Fruit fly (Drosophila melanogaster) whole organism, embryonic: ENCODE results near the gene CG34148.

Experiments used
- Awh ChIP-seq: fragments of 200-800 bp; sonication (Bioruptor generic); IDR thresholded peaks from 2 replicates; pipeline ENCODE4, ENCODE4 v1.3.6; 2022; ENCODE audit warnings: missing biosample characterization, missing genetic modification characterization
- Blimp-1 ChIP-seq: fragments of 200-800 bp; sonication (Bioruptor generic); optimal IDR thresholded peaks from 3 replicates; lab custom pipeline; 2018; ENCODE audit warnings: missing biosample characterization, missing genetic modification characterization, mild to moderate bottlenecking, moderate library complexity, missing genetic modification reagents
- CG10147 ChIP-seq: fragments of 200-800 bp; sonication (Bioruptor generic); optimal IDR thresholded peaks from 2 replicates; lab custom pipeline; 2019; ENCODE audit warnings: missing biosample characterization, mild to moderate bottlenecking, missing genetic modification characterization, moderate library complexity
- CG11695 ChIP-seq: fragments of 200-800 bp; sonication (Bioruptor generic); IDR thresholded peaks from 3 replicates; pipeline ENCODE4 v1.3.6; 2022; ENCODE audit warnings: missing biosample characterization, missing genetic modification characterization
- CG11723 ChIP-seq: fragments of 200-800 bp; sonication (Bioruptor generic); optimal IDR thresholded peaks from 2 replicates; lab custom pipeline; 2017; ENCODE audit warnings: missing biosample characterization, mild to moderate bottlenecking, missing genetic modification characterization
- CG14710 ChIP-seq: fragments of 200-800 bp; sonication (Bioruptor generic); optimal IDR thresholded peaks from 3 replicates; lab custom pipeline; 2019; ENCODE audit warnings: missing biosample characterization, mild to moderate bottlenecking, missing genetic modification characterization, moderate library complexity
- CG15479 ChIP-seq: fragments of 200-800 bp; sonication (Bioruptor generic); optimal IDR thresholded peaks from 3 replicates; lab custom pipeline; 2019; ENCODE audit warnings: missing biosample characterization, mild to moderate bottlenecking, missing genetic modification characterization, moderate library complexity
- CG1602 ChIP-seq: fragments of 200-800 bp; sonication (Bioruptor generic); optimal IDR thresholded peaks from 3 replicates; lab custom pipeline; 2016; ENCODE audit warnings: missing biosample characterization, missing genetic modification characterization
- CG2712 ChIP-seq: fragments of 200-800 bp; optimal IDR thresholded peaks from 3 replicates; lab custom pipeline; 2019; ENCODE audit warnings: missing biosample characterization, mild to moderate bottlenecking, missing genetic modification characterization, moderate library complexity
- CG31224 ChIP-seq: fragments of 200-800 bp; sonication (Bioruptor generic); IDR thresholded peaks from 2 replicates; pipeline ENCODE4 v1.3.6; 2022; ENCODE audit warnings: missing biosample characterization, missing genetic modification characterization
- CG3281 ChIP-seq: fragments of 200-800 bp; sonication (Bioruptor generic); optimal IDR thresholded peaks from 3 replicates; lab custom pipeline; 2017; ENCODE audit warnings: missing biosample characterization, mild to moderate bottlenecking, missing genetic modification characterization
- CG34376 ChIP-seq: fragments of 200-800 bp; sonication (Bioruptor generic); optimal IDR thresholded peaks from 2 replicates; lab custom pipeline; 2018; ENCODE audit warnings: missing biosample characterization, mild to moderate bottlenecking, missing genetic modification characterization
- CG34422 ChIP-seq: fragments of 200-800 bp; sonication (Bioruptor generic); IDR thresholded peaks from 3 replicates; pipeline ENCODE4 v1.3.6; 2022; ENCODE audit warnings: missing biosample characterization, missing genetic modification characterization
- CG8089 ChIP-seq: fragments of 200-800 bp; sonication (Bioruptor generic); optimal IDR thresholded peaks from 3 replicates; lab custom pipeline; 2016; ENCODE audit warnings: missing biosample characterization, missing genetic modification characterization
- CG8290 ChIP-seq, 3 experiments: fragments of 200-800 bp; sonication (Bioruptor generic); optimal IDR thresholded peaks; 2 replicates each; lab custom pipeline; 2016 to 2019; ENCODE audit warnings: missing biosample characterization in 3 of 3, missing genetic modification characterization in 3 of 3, mild to moderate bottlenecking in 2 of 3, moderate library complexity in 1 of 3
- ERR ChIP-seq: fragments of 200-800 bp; sonication (Bioruptor generic); optimal IDR thresholded peaks from 2 replicates; lab custom pipeline; 2016; ENCODE audit warnings: missing biosample characterization, missing genetic modification characterization
- Fer1 ChIP-seq: fragments of 200-800 bp; sonication (Bioruptor generic); optimal IDR thresholded peaks from 2 replicates; lab custom pipeline; 2017; ENCODE audit warnings: missing biosample characterization, mild to moderate bottlenecking, missing genetic modification characterization
- Gsc ChIP-seq: fragments of 200-800 bp; sonication (Bioruptor generic); IDR thresholded peaks from 2 replicates; pipeline ENCODE4 v1.3.6; 2022; ENCODE audit warnings: missing biosample characterization, missing genetic modification characterization
- Gug ChIP-seq: fragments of 200-800 bp; sonication (Bioruptor generic); IDR thresholded peaks from 4 replicates; pipeline ENCODE4 v1.3.6; 2022; ENCODE audit warnings: missing biosample characterization, missing genetic modification characterization
- Max ChIP-seq: fragments of 200-800 bp; sonication (Bioruptor generic); optimal IDR thresholded peaks from 2 replicates; lab custom pipeline; 2016; ENCODE audit warnings: missing biosample characterization, mild to moderate bottlenecking, missing genetic modification characterization
- Neu2 ChIP-seq: fragments of 200-800 bp; sonication (Bioruptor generic); optimal IDR thresholded peaks from 3 replicates; lab custom pipeline; 2016; ENCODE audit warnings: missing biosample characterization, missing genetic modification characterization, borderline replicate concordance
- abd-A ChIP-seq: fragments of 200-800 bp; sonication (Bioruptor generic); optimal IDR thresholded peaks from 3 replicates; lab custom pipeline; 2019; ENCODE audit warnings: missing biosample characterization, mild to moderate bottlenecking, missing genetic modification characterization, moderate library complexity
- amos ChIP-seq: fragments of 200-800 bp; sonication (Bioruptor generic); IDR thresholded peaks from 2 replicates; pipeline ENCODE4 v1.3.6; 2022; ENCODE audit warnings: missing biosample characterization, missing genetic modification characterization; ENCODE audit not compliant: partially characterized antibody
- bigmax ChIP-seq: fragments of 200-800 bp; sonication (Bioruptor generic); optimal IDR thresholded peaks from 2 replicates; lab custom pipeline; 2018; ENCODE audit warnings: missing biosample characterization, mild to moderate bottlenecking, missing genetic modification characterization
- cato ChIP-seq: fragments of 200-800 bp; sonication (Bioruptor generic); optimal IDR thresholded peaks from 2 replicates; lab custom pipeline; 2016; ENCODE audit warnings: missing biosample characterization, missing genetic modification characterization, borderline replicate concordance
- caup ChIP-seq: fragments of 200-800 bp; sonication (Bioruptor generic); optimal IDR thresholded peaks from 3 replicates; lab custom pipeline; 2017; ENCODE audit warnings: missing biosample characterization, mild to moderate bottlenecking, missing genetic modification characterization, moderate library complexity; ENCODE audit not compliant: severe bottlenecking
- crp ChIP-seq, 2 experiments: fragments of 200-800 bp; sonication (Bioruptor generic); optimal IDR thresholded peaks; 2 replicates in 1 of 2; 3 replicates in 1 of 2; lab custom pipeline; 2017; ENCODE audit warnings: missing biosample characterization in 2 of 2, missing genetic modification characterization in 2 of 2, mild to moderate bottlenecking in 1 of 2, moderate library complexity in 1 of 2
- cwo ChIP-seq: fragments of 200-800 bp; sonication (Bioruptor generic); optimal IDR thresholded peaks from 3 replicates; lab custom pipeline; 2017; ENCODE audit warnings: missing biosample characterization, missing genetic modification characterization, mild to moderate bottlenecking, moderate library complexity, missing genetic modification reagents
- ems ChIP-seq: fragments of 200-800 bp; sonication (Bioruptor generic); optimal IDR thresholded peaks from 3 replicates; lab custom pipeline; 2016; ENCODE audit warnings: missing biosample characterization, missing genetic modification characterization
- exex ChIP-seq: fragments of 200-800 bp; sonication (Bioruptor generic); optimal IDR thresholded peaks from 4 replicates; lab custom pipeline; 2018; ENCODE audit warnings: missing biosample characterization, mild to moderate bottlenecking, missing genetic modification characterization, moderate library complexity
- fd3F ChIP-seq: fragments of 200-800 bp; sonication (Bioruptor generic); optimal IDR thresholded peaks from 2 replicates; lab custom pipeline; 2018; ENCODE audit warnings: missing biosample characterization, mild to moderate bottlenecking, missing genetic modification characterization, moderate library complexity
- insv ChIP-seq, 2 experiments: fragments of 200-800 bp; sonication (Bioruptor generic); optimal IDR thresholded peaks; 3 replicates each; lab custom pipeline; 2016 to 2018; ENCODE audit warnings: missing biosample characterization in 2 of 2, missing genetic modification characterization in 2 of 2
- jing ChIP-seq: fragments of 200-800 bp; sonication (Bioruptor generic); optimal IDR thresholded peaks from 2 replicates; lab custom pipeline; 2018; ENCODE audit warnings: missing biosample characterization, mild to moderate bottlenecking, missing genetic modification characterization
- lmd ChIP-seq: fragments of 200-800 bp; sonication (Bioruptor generic); IDR thresholded peaks from 2 replicates; pipeline ENCODE4 v1.3.6; 2022; ENCODE audit warnings: missing biosample characterization, missing genetic modification characterization
- nau ChIP-seq: fragments of 200-800 bp; sonication (Bioruptor generic); optimal IDR thresholded peaks from 3 replicates; lab custom pipeline; 2017; ENCODE audit warnings: missing biosample characterization, mild to moderate bottlenecking, missing genetic modification characterization, missing genetic modification reagents
- nerfin-1 ChIP-seq: fragments of 200-800 bp; sonication (Bioruptor generic); optimal IDR thresholded peaks from 3 replicates; lab custom pipeline; 2019; ENCODE audit warnings: missing biosample characterization, mild to moderate bottlenecking, missing genetic modification characterization, moderate library complexity
- nerfin-2 ChIP-seq: fragments of 200-800 bp; sonication (Bioruptor generic); IDR thresholded peaks from 2 replicates; pipeline ENCODE4 v1.3.6; 2022; ENCODE audit warnings: missing biosample characterization, missing genetic modification characterization; ENCODE audit not compliant: partially characterized antibody
- nmo ChIP-seq: fragments of 200-800 bp; sonication (Bioruptor generic); optimal IDR thresholded peaks from 2 replicates; lab custom pipeline; 2018; ENCODE audit warnings: missing biosample characterization, mild to moderate bottlenecking, missing genetic modification characterization, moderate library complexity
- nom ChIP-seq: fragments of 200-800 bp; sonication (Bioruptor generic); optimal IDR thresholded peaks from 2 replicates; lab custom pipeline; 2017; ENCODE audit warnings: missing biosample characterization, missing genetic modification characterization, mild to moderate bottlenecking, moderate library complexity, missing genetic modification reagents
- pan ChIP-seq, 4 experiments: fragments of >200 bp in 3 of 4; fragments of 200-800 bp in 1 of 4; sonication (Bioruptor generic) in 1 of 4; optimal IDR thresholded peaks in 3 of 4; IDR thresholded peaks in 1 of 4; 2 replicates each; pipeline versions ENCODE4 v1.3.6 to Lab custom; 2017 to 2022; ENCODE audit warnings: missing biosample characterization in 2 of 4, missing genetic modification characterization in 2 of 4, mixed read lengths in 1 of 4
- peb ChIP-seq: fragments of 200-800 bp; sonication (Bioruptor generic); IDR thresholded peaks from 2 replicates; pipeline ENCODE4 v1.3.6; 2022; ENCODE audit warnings: missing biosample characterization, missing genetic modification characterization
- phol ChIP-seq: fragments of 200-800 bp; sonication (Bioruptor generic); optimal IDR thresholded peaks from 3 replicates; lab custom pipeline; 2018; ENCODE audit warnings: missing biosample characterization, mild to moderate bottlenecking, missing genetic modification characterization, moderate library complexity
- pita ChIP-seq: fragments of 200-800 bp; sonication (Bioruptor generic); optimal IDR thresholded peaks from 2 replicates; lab custom pipeline; 2017; ENCODE audit warnings: missing biosample characterization, mild to moderate bottlenecking, missing genetic modification characterization
- sens-2 ChIP-seq: fragments of 200-800 bp; sonication (Bioruptor generic); IDR thresholded peaks from 2 replicates; pipeline ENCODE4 v1.3.6; 2022; ENCODE audit warnings: missing biosample characterization, missing genetic modification characterization
- tap ChIP-seq: fragments of 200-800 bp; optimal IDR thresholded peaks from 3 replicates; lab custom pipeline; 2019; ENCODE audit warnings: missing biosample characterization, mild to moderate bottlenecking, missing genetic modification characterization, moderate library complexity
- tgo ChIP-seq: fragments of 200-800 bp; sonication (Bioruptor generic); IDR thresholded peaks from 3 replicates; pipeline ENCODE4 v1.3.6; 2022; ENCODE audit warnings: missing biosample characterization, missing genetic modification characterization
- trem ChIP-seq: fragments of 200-800 bp; optimal IDR thresholded peaks from 3 replicates; lab custom pipeline; 2019; ENCODE audit warnings: missing biosample characterization, mild to moderate bottlenecking, missing genetic modification characterization, moderate library complexity
- ttk ChIP-seq: fragments of 200-800 bp; sonication (Bioruptor generic); IDR thresholded peaks from 2 replicates; pipeline ENCODE4 v2.1.2; 2022; ENCODE audit warnings: missing biosample characterization, missing genetic modification characterization
- tup ChIP-seq: fragments of 200-800 bp; sonication (Bioruptor generic); optimal IDR thresholded peaks from 2 replicates; lab custom pipeline; 2016; ENCODE audit warnings: missing biosample characterization, mild to moderate bottlenecking, missing genetic modification characterization, moderate library complexity

CG34148 gene

DNA sequence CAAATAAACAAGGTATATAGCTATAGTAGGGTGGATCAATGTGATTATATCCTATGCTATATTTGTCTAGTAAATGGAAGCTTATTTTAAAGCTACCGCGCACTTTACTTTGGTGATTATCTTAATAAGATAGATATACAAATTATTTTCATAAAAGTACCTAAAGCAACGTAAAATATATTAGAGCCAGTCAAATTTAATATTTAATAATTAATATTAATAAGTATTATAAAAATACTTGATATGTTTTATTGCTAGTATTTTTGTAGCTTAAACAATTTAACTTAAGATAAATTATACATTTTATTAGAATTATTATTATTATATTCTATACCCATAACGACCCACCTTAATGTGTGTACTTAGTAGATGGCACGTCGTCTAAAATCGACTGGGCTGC is 38.9 kb downstream of the CG34148 start (continued):
- TF ChIP-seq CG11695 (GFP tag; lab: Robert Waterston, UW): no peak
- TF ChIP-seq amos (GFP tag; lab: Robert Waterston, UW): no peak
- TF ChIP-seq crp (GFP tag; optimal IDR thresholded peaks at IDR 0.05; lab: Kevin White, UChicago): no peak
- TF ChIP-seq CG3281 (GFP tag; lab: Kevin White, UChicago): peak; percentile 54
- TF ChIP-seq Neu2 (GFP tag; lab: Kevin White, UChicago): no peak
- TF ChIP-seq tap (tag; lab: Kevin White, UChicago): peak; percentile 27
- peak; percentile 54 for TF ChIP-seq Blimp-1 (GFP tag; lab: Kevin White, UChicago)
- TF ChIP-seq nmo: peak; percentile 20
- TF ChIP-seq lmd (GFP tag; lab: Robert Waterston, UW): no peak
- no peak for TF ChIP-seq ttk (GFP tag; lab: Robert Waterston, UW)
- no peak for TF ChIP-seq CG11723
- TF ChIP-seq nom (GFP tag; lab: Kevin White, UChicago): peak; percentile 46
- TF ChIP-seq CG14710 (tag; lab: Kevin White, UChicago): peak; percentile 37
- no peak for TF ChIP-seq CG8089 (GFP tag; lab: Kevin White, UChicago)
- peak; percentile 34 for TF ChIP-seq phol (tag; lab: Kevin White, UChicago)
- TF ChIP-seq exex (tag; lab: Kevin White, UChicago): no peak
- TF ChIP-seq nau (GFP tag; lab: Kevin White, UChicago): no peak
- no peak for TF ChIP-seq trem
- no peak for TF ChIP-seq CG31224 (GFP tag; lab: Robert Waterston, UW)
- no peak for TF ChIP-seq pita
- TF ChIP-seq CG15479 (GFP tag; lab: Kevin White, UChicago): no peak
- peak; percentile 37 for TF ChIP-seq CG10147
- no peak for TF ChIP-seq jing (GFP tag; lab: Kevin White, UChicago)

DNA sequence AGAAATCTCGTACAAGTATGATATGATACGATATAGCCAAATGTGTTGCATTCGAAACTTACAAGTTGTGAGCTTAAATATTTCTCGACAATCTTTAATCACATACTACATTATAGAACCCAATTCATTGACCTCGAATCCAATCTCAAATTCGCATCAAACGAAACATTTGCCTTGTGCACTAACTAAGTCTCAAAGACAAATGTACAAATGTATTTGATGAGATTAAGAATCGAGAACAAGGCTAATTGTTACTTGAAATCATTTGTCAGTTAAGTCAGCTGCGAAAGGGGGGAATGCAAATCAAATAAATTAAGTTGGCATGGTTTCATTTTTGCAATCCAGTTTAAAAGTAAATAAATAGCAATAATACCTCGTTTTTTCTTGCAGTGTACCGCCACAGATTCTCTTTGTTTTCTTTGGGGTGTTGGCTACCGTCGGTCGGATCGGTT is 40.0 kb downstream of the CG34148 start:
- TF ChIP-seq bigmax (GFP tag; lab: Kevin White, UChicago): no peak
- TF ChIP-seq Awh (GFP tag; lab: Robert Waterston, UW): no peak
- no peak for TF ChIP-seq abd-A
- no peak for TF ChIP-seq Fer1 (GFP tag; lab: Kevin White, UChicago)
- no peak for TF ChIP-seq Max (GFP tag; lab: Kevin White, UChicago)
- no peak for TF ChIP-seq tgo
- no peak for TF ChIP-seq Gsc (GFP tag; lab: Robert Waterston, UW)
- TF ChIP-seq ERR: no peak
- TF ChIP-seq cato (GFP tag; lab: Kevin White, UChicago): no peak
- no peak for TF ChIP-seq CG3281 (GFP tag; lab: Kevin White, UChicago)
- peak; percentile 29 for TF ChIP-seq CG2712 (tag; lab: Kevin White, UChicago)
- TF ChIP-seq peb (GFP tag; lab: Robert Waterston, UW): no peak
- TF ChIP-seq Gug (GFP tag; lab: Robert Waterston, UW): no peak
- TF ChIP-seq caup (GFP tag; lab: Kevin White, UChicago): no peak
- TF ChIP-seq nerfin-2: no peak
- TF ChIP-seq ems (GFP tag; lab: Kevin White, UChicago): no peak
- peak; percentile 8 for TF ChIP-seq CG1602 (GFP tag; lab: Kevin White, UChicago)
- no peak for TF ChIP-seq tup (GFP tag; lab: Kevin White, UChicago)
- no peak for TF ChIP-seq sens-2 (GFP tag; lab: Robert Waterston, UW)
- TF ChIP-seq insv (GFP tag; optimal IDR thresholded peaks at IDR 0.05; lab: Kevin White, UChicago): no peak
- no peak for TF ChIP-seq CG34422 (GFP tag; lab: Robert Waterston, UW)
- TF ChIP-seq fd3F (GFP tag; lab: Kevin White, UChicago): no peak
- no peak for TF ChIP-seq cwo (GFP tag; lab: Kevin White, UChicago)
- no peak for TF ChIP-seq CG8290 (GFP tag; optimal IDR thresholded peaks at IDR 0.05; lab: Kevin White, UChicago)
- peak in 1 of 2 experiments; percentile 6 for TF ChIP-seq CG8290 (tag; optimal IDR thresholded peaks at IDR 0.05; lab: Kevin White, UChicago)
- TF ChIP-seq pan (optimal IDR thresholded peaks at IDR 0.05; lab: Kevin White, UChicago): no peak
- no peak for TF ChIP-seq pan (GFP tag; optimal IDR thresholded peaks at IDR 0.05 in 1 of 2, IDR thresholded peaks at IDR 0.05 in 1 of 2)
- no peak for TF ChIP-seq CG34376 (GFP tag; lab: Kevin White, UChicago)
- peak; percentile 14 for TF ChIP-seq nerfin-1
